Worm (Caenorhabditis elegans): ENCODE results near the gene T12G3.11.

The T12G3.11 gene

DNA sequence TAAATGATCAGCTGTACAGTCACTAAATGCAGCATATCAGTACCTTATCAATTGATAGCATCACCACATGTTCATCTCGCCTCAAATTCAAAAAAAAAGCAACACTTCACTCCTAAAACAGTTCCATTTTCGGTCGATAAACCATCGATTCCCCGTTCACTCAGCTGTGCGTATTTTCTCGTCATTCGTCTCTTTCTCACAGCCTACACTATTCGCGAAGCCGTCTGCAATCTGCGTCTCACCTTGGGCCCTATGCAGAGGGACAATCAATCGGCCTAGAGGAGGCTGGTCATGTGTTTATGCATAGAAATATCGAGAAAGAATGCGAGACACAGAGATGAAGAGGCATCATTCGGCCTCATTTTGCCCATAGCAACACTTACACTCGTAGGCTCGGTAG, 2.8 kb upstream of the T12G3.11 start (continued):
- TF ChIP-seq ztf-22 (GFP tag; optimal IDR thresholded peaks at IDR 0.05) (peak; percentile 84), F49E8.2 (tag; optimal IDR thresholded peaks at IDR 0.05; ENCODE audit: insufficient read depth) (no peak), repo-1 (tag; optimal IDR thresholded peaks at IDR 0.05) (peak; percentile 79), hmg-20 (GFP tag; IDR thresholded peaks at IDR 0.05) (0 out of 2 replicates have a peak, but pooled peaks have one; percentile 33), let-607 (tag; optimal IDR thresholded peaks at IDR 0.05) (peak; percentile 27 to 87), ceh-40 (GFP tag; IDR thresholded peaks at IDR 0.05) (no peak), cebp-2 (GFP tag; IDR thresholded peaks at IDR 0.05) (no peak), egrh-3 (GFP tag; IDR thresholded peaks at IDR 0.05) (peak; percentile 17; the same call in 1 of the 2 replicates), xnd-1 (tag; optimal IDR thresholded peaks at IDR 0.05) (no peak), lin-35 (GFP tag; optimal IDR thresholded peaks at IDR 0.05) (peak in 1 of 3 experiments; percentile 67), tlf-1 (GFP tag; optimal IDR thresholded peaks at IDR 0.05) (peak; percentile 65), Y56A3A.18 (GFP tag; IDR thresholded peaks at IDR 0.05) (peak; percentile 50; the same call in 1 of the 2 replicates), ztf-26 (tag; optimal IDR thresholded peaks at IDR 0.05) (peak; percentile 72), lin-54 (GFP tag; optimal IDR thresholded peaks at IDR 0.05) (peak; percentile 70), madf-10 (tag; optimal IDR thresholded peaks at IDR 0.05) (peak; percentile 80), unc-62 (GFP tag; optimal IDR thresholded peaks at IDR 0.05) (peak; percentile 36), nhr-90 (tag; optimal IDR thresholded peaks at IDR 0.05) (peak; percentile 71), D2030.7 (GFP tag; IDR thresholded peaks at IDR 0.05) (no peak), ceh-100 (GFP tag; IDR thresholded peaks at IDR 0.05) (no peak), F57C9.4 (tag; optimal IDR thresholded peaks at IDR 0.05) (no peak), zim-3 (tag; optimal IDR thresholded peaks at IDR 0.05) (no peak), ets-4 (GFP tag; optimal IDR thresholded peaks at IDR 0.05) (peak; percentile 90), nhr-80 (tag; optimal IDR thresholded peaks at IDR 0.05) (peak; percentile 98), hmg-1.2 (GFP tag; IDR thresholded peaks at IDR 0.05) (peak; percentile 96), ztf-3 (GFP tag; optimal IDR thresholded peaks at IDR 0.05) (peak; percentile 58), egl-44 (GFP tag; IDR thresholded peaks at IDR 0.05) (peak; percentile 86), K12H6.12 (tag; optimal IDR thresholded peaks at IDR 0.05) (peak; percentile 77), die-1 (tag; optimal IDR thresholded peaks at IDR 0.05) (no peak), snpc-4 (GFP tag; optimal IDR thresholded peaks at IDR 0.05) (no peak), snpc-4 (tag; optimal IDR thresholded peaks at IDR 0.05) (peak in 2 of 4 experiments; percentile 50 to 58), cebp-1 (GFP tag; IDR thresholded peaks at IDR 0.05) (peak; percentile 63; the same call in 1 of the 2 replicates), cebp-1 (tag; optimal IDR thresholded peaks at IDR 0.05) (peak; percentile 88), mcd-1 (GFP tag; IDR thresholded peaks at IDR 0.05) (peak; percentile 76), chd-7 (tag; optimal IDR thresholded peaks at IDR 0.05) (peak; percentile 84), Y79H2A.3 (GFP tag; conservative IDR thresholded peaks at IDR 0.05) (no peak), ekl-4 (GFP tag; IDR thresholded peaks at IDR 0.05) (peak; percentile 80), let-526 (GFP tag; IDR thresholded peaks at IDR 0.05) (0 out of 2 replicates have a peak, but pooled peaks have one; percentile 22), tbx-9 (tag; optimal IDR thresholded peaks at IDR 0.05; ENCODE audit: borderline replicate concordance) (no peak), T07F8.4 (tag; optimal IDR thresholded peaks at IDR 0.05) (peak; percentile 12), somi-1 (GFP tag; optimal IDR thresholded peaks at IDR 0.05) (peak; percentile 86), B0336.3 (GFP tag; IDR thresholded peaks at IDR 0.05) (peak; percentile 95), ztf-18 (tag; optimal IDR thresholded peaks at IDR 0.05) (peak; percentile 43)

Data from whole organism, young adult.